Fruit fly (Drosophila melanogaster) whole organism, embryonic: ENCODE results near the gene synr.

Experiments
- C15 ChIP-seq: fragments of 200-800 bp; sonication (Bioruptor generic); IDR thresholded peaks from 3 replicates; pipeline ENCODE4 v1.3.6; 2022; ENCODE audit warnings: missing biosample characterization, missing genetic modification characterization
- CG10274 ChIP-seq: fragments of 200-800 bp; sonication (Bioruptor generic); optimal IDR thresholded peaks from 3 replicates; lab custom pipeline; 2017; ENCODE audit warnings: missing biosample characterization, mild to moderate bottlenecking, missing genetic modification characterization
- CG11398 ChIP-seq: fragments of 200-800 bp; sonication (Bioruptor generic); optimal IDR thresholded peaks from 2 replicates; lab custom pipeline; 2016; ENCODE audit warnings: missing biosample characterization, missing genetic modification characterization
- CG11504 ChIP-seq: fragments of 200-800 bp; sonication (Bioruptor generic); optimal IDR thresholded peaks from 3 replicates; lab custom pipeline; 2019; ENCODE audit warnings: missing biosample characterization, mild to moderate bottlenecking, missing genetic modification characterization, moderate library complexity
- CG11560 ChIP-seq: fragments of 200-800 bp; sonication (Bioruptor generic); IDR thresholded peaks from 3 replicates; pipeline ENCODE4 v1.3.6; 2022; ENCODE audit warnings: missing biosample characterization, missing genetic modification characterization
- CG11695 ChIP-seq: fragments of 200-800 bp; sonication (Bioruptor generic); IDR thresholded peaks from 3 replicates; pipeline ENCODE4 v1.3.6; 2022; ENCODE audit warnings: missing biosample characterization, missing genetic modification characterization
- CG13424 ChIP-seq: fragments of 200-800 bp; sonication (Bioruptor generic); optimal IDR thresholded peaks from 2 replicates; lab custom pipeline; 2019; ENCODE audit warnings: missing biosample characterization, mild to moderate bottlenecking, missing genetic modification characterization, moderate library complexity
- CG13894 ChIP-seq: fragments of 200-800 bp; sonication (Bioruptor generic); optimal IDR thresholded peaks from 3 replicates; lab custom pipeline; 2018; ENCODE audit warnings: missing biosample characterization, mild to moderate bottlenecking, missing genetic modification characterization, moderate library complexity
- CG14050 ChIP-seq: fragments of 200-800 bp; sonication (Bioruptor generic); IDR thresholded peaks from 3 replicates; pipeline ENCODE4 v1.3.6; 2022; ENCODE audit warnings: missing biosample characterization, missing genetic modification characterization
- CG14667 ChIP-seq: fragments of 200-800 bp; sonication (Bioruptor generic); IDR thresholded peaks from 2 replicates; pipeline ENCODE4 v1.3.6; 2022; ENCODE audit warnings: missing biosample characterization, missing genetic modification characterization
- CG14710 ChIP-seq: fragments of 200-800 bp; sonication (Bioruptor generic); optimal IDR thresholded peaks from 3 replicates; lab custom pipeline; 2019; ENCODE audit warnings: missing biosample characterization, mild to moderate bottlenecking, missing genetic modification characterization, moderate library complexity
- CG14965 ChIP-seq: fragments of 200-800 bp; sonication (Bioruptor generic); optimal IDR thresholded peaks from 2 replicates; lab custom pipeline; 2016; ENCODE audit warnings: missing biosample characterization, missing genetic modification characterization, borderline replicate concordance
- CG15269 ChIP-seq: fragments of 200-800 bp; sonication (Bioruptor generic); optimal IDR thresholded peaks from 2 replicates; lab custom pipeline; 2018; ENCODE audit warnings: missing biosample characterization, mild to moderate bottlenecking, missing genetic modification characterization, moderate library complexity
- CG15514 ChIP-seq: fragments of 200-800 bp; sonication (Bioruptor generic); optimal IDR thresholded peaks from 3 replicates; lab custom pipeline; 2017; ENCODE audit warnings: missing biosample characterization, missing genetic modification characterization, mild to moderate bottlenecking, moderate library complexity, missing genetic modification reagents
- CG16863 ChIP-seq: fragments of 200-800 bp; sonication (Bioruptor generic); optimal IDR thresholded peaks from 3 replicates; lab custom pipeline; 2016; ENCODE audit warnings: missing biosample characterization, missing genetic modification characterization
- CG2116 ChIP-seq: fragments of 200-800 bp; sonication (Bioruptor generic); optimal IDR thresholded peaks from 3 replicates; lab custom pipeline; 2018; ENCODE audit warnings: missing biosample characterization, mild to moderate bottlenecking, missing genetic modification characterization
- CG31441 ChIP-seq: fragments of 200-800 bp; sonication (Bioruptor generic); IDR thresholded peaks from 2 replicates; pipeline ENCODE4 v1.3.6; 2022; ENCODE audit warnings: missing biosample characterization, missing genetic modification characterization
- CG3281 ChIP-seq: fragments of 200-800 bp; sonication (Bioruptor generic); optimal IDR thresholded peaks from 3 replicates; lab custom pipeline; 2017; ENCODE audit warnings: missing biosample characterization, mild to moderate bottlenecking, missing genetic modification characterization
- CG4282 ChIP-seq: fragments of 200-800 bp; sonication (Bioruptor generic); optimal IDR thresholded peaks from 2 replicates; lab custom pipeline; 2016; ENCODE audit warnings: missing biosample characterization, missing genetic modification characterization
- CG6689 ChIP-seq: fragments of 200-800 bp; sonication (Bioruptor generic); IDR thresholded peaks from 2 replicates; pipeline ENCODE4 v1.3.6; 2022; ENCODE audit warnings: missing biosample characterization, missing genetic modification characterization
- CG7839 ChIP-seq: fragments of 200-800 bp; sonication (Bioruptor generic); optimal IDR thresholded peaks from 3 replicates; lab custom pipeline; 2018; ENCODE audit warnings: missing biosample characterization, mild to moderate bottlenecking, missing genetic modification characterization, moderate library complexity
- CG7987 ChIP-seq: fragments of 200-800 bp; sonication (Bioruptor generic); optimal IDR thresholded peaks from 2 replicates; lab custom pipeline; 2018; ENCODE audit warnings: missing biosample characterization, mild to moderate bottlenecking, missing genetic modification characterization, moderate library complexity
- CG8290 ChIP-seq, 3 experiments: fragments of 200-800 bp; sonication (Bioruptor generic); optimal IDR thresholded peaks; 2 replicates each; lab custom pipeline; 2016 to 2019; ENCODE audit warnings: missing biosample characterization in 3 of 3, missing genetic modification characterization in 3 of 3, mild to moderate bottlenecking in 2 of 3, moderate library complexity in 1 of 3
- Drgx ChIP-seq: fragments of 200-800 bp; sonication (Bioruptor generic); IDR thresholded peaks from 2 replicates; pipeline ENCODE4 v1.3.6; 2022; ENCODE audit warnings: missing biosample characterization, missing genetic modification characterization
- E2f1 ChIP-seq: fragments of 200-800 bp; sonication (Bioruptor generic); IDR thresholded peaks from 2 replicates; pipeline ENCODE4 v1.3.6; 2022; ENCODE audit warnings: missing biosample characterization, missing genetic modification characterization
- H15 ChIP-seq: fragments of 200-800 bp; sonication (Bioruptor generic); IDR thresholded peaks from 3 replicates; pipeline ENCODE4 v1.3.6; 2022; ENCODE audit warnings: missing biosample characterization, missing genetic modification characterization
- HLH54F ChIP-seq: fragments of 200-800 bp; sonication (Bioruptor generic); optimal IDR thresholded peaks from 3 replicates; lab custom pipeline; 2016; ENCODE audit warnings: missing biosample characterization, missing genetic modification characterization
- Hey ChIP-seq: fragments of 200-800 bp; sonication (Bioruptor generic); optimal IDR thresholded peaks from 3 replicates; lab custom pipeline; 2018; ENCODE audit warnings: missing biosample characterization, mild to moderate bottlenecking, missing genetic modification characterization
- Hmx ChIP-seq: fragments of 200-800 bp; sonication (Bioruptor generic); optimal IDR thresholded peaks from 2 replicates; lab custom pipeline; 2016; ENCODE audit warnings: missing biosample characterization, missing genetic modification characterization
- Lim3 ChIP-seq: fragments of 200-800 bp; sonication (Bioruptor generic); IDR thresholded peaks from 2 replicates; pipeline ENCODE4 v1.3.6; 2022; ENCODE audit warnings: missing biosample characterization, missing genetic modification characterization
- Mrtf ChIP-seq: fragments of 200-800 bp; sonication (Bioruptor generic); IDR thresholded peaks from 3 replicates; pipeline ENCODE4 v1.3.6; 2022; ENCODE audit warnings: missing biosample characterization, missing genetic modification characterization
- Rfx ChIP-seq: fragments of 200-800 bp; sonication (Bioruptor generic); IDR thresholded peaks from 2 replicates; pipeline ENCODE4 v1.3.6; 2022; ENCODE audit warnings: missing biosample characterization, missing genetic modification characterization
- ara ChIP-seq: fragments of 200-800 bp; sonication (Bioruptor generic); IDR thresholded peaks from 2 replicates; pipeline ENCODE4 v1.3.6; 2022; ENCODE audit warnings: missing biosample characterization, missing genetic modification characterization
- bcd ChIP-seq: fragments of 200-800 bp; sonication (Bioruptor generic); optimal IDR thresholded peaks from 2 replicates; lab custom pipeline; 2017; ENCODE audit warnings: missing biosample characterization, mild to moderate bottlenecking, missing genetic modification characterization
- crol ChIP-seq: fragments of 200-800 bp; sonication (Bioruptor generic); IDR thresholded peaks from 2 replicates; pipeline ENCODE4 v1.3.6; 2022; ENCODE audit warnings: missing biosample characterization, missing genetic modification characterization
- disco-r ChIP-seq: fragments of 200-800 bp; sonication (Bioruptor generic); optimal IDR thresholded peaks from 2 replicates; lab custom pipeline; 2016; ENCODE audit warnings: missing biosample characterization, missing genetic modification characterization
- dmrt99B ChIP-seq: fragments of 200-800 bp; sonication (Bioruptor generic); optimal IDR thresholded peaks from 2 replicates; lab custom pipeline; 2018; ENCODE audit warnings: missing biosample characterization, mild to moderate bottlenecking, missing genetic modification characterization, moderate library complexity
- gem ChIP-seq: fragments of 200-800 bp; sonication (Bioruptor generic); optimal IDR thresholded peaks from 2 replicates; lab custom pipeline; 2019; ENCODE audit warnings: missing biosample characterization, mild to moderate bottlenecking, missing genetic modification characterization, moderate library complexity
- grau ChIP-seq: fragments of 200-800 bp; optimal IDR thresholded peaks from 3 replicates; lab custom pipeline; 2019; ENCODE audit warnings: missing biosample characterization, mild to moderate bottlenecking, missing genetic modification characterization, moderate library complexity
- hkb ChIP-seq, 2 experiments: fragments of 200-800 bp in 1 of 2; fragments of >200 bp in 1 of 2; sonication (Bioruptor generic) in 1 of 2; IDR thresholded peaks in 1 of 2; optimal IDR thresholded peaks in 1 of 2; 2 replicates each; pipeline versions ENCODE4 v1.3.6 to Lab custom; 2017 to 2022; ENCODE audit warnings: missing biosample characterization in 1 of 2, missing genetic modification characterization in 1 of 2
- mirr ChIP-seq: fragments of 200-800 bp; sonication (Bioruptor generic); optimal IDR thresholded peaks from 3 replicates; lab custom pipeline; 2018; ENCODE audit warnings: missing biosample characterization, mild to moderate bottlenecking, missing genetic modification characterization
- p53 ChIP-seq: fragments of 200-800 bp; sonication (Bioruptor generic); optimal IDR thresholded peaks from 2 replicates; lab custom pipeline; 2016; ENCODE audit warnings: missing biosample characterization, missing genetic modification characterization
- pita ChIP-seq: fragments of 200-800 bp; sonication (Bioruptor generic); optimal IDR thresholded peaks from 2 replicates; lab custom pipeline; 2017; ENCODE audit warnings: missing biosample characterization, mild to moderate bottlenecking, missing genetic modification characterization
- row ChIP-seq: fragments of 200-800 bp; sonication (Bioruptor generic); IDR thresholded peaks from 3 replicates; pipeline ENCODE4 v1.3.6; 2022; ENCODE audit warnings: missing biosample characterization, missing genetic modification characterization
- sens ChIP-seq: fragments of 200-800 bp; sonication (Bioruptor generic); peaks from one replicate; lab custom pipeline; 2016; ENCODE audit warnings: missing biosample characterization, missing genetic modification characterization
- sisA ChIP-seq: fragments of 200-800 bp; sonication (Bioruptor generic); IDR thresholded peaks from 2 replicates; pipeline ENCODE4 v1.3.6; 2022; ENCODE audit warnings: missing biosample characterization, missing genetic modification characterization
- slou ChIP-seq: fragments of 200-800 bp; sonication (Bioruptor generic); optimal IDR thresholded peaks from 3 replicates; lab custom pipeline; 2016; ENCODE audit warnings: missing biosample characterization, missing genetic modification characterization
- tll ChIP-seq, 2 experiments: fragments of 200-800 bp in 1 of 2; fragments of >200 bp in 1 of 2; sonication (Bioruptor generic) in 1 of 2; optimal IDR thresholded peaks; 2 replicates each; lab custom pipeline; 2017 to 2019; ENCODE audit warnings: missing biosample characterization in 2 of 2, missing genetic modification characterization in 2 of 2, mild to moderate bottlenecking in 1 of 2, moderate library complexity in 1 of 2
- tup ChIP-seq: fragments of 200-800 bp; sonication (Bioruptor generic); optimal IDR thresholded peaks from 2 replicates; lab custom pipeline; 2016; ENCODE audit warnings: missing biosample characterization, mild to moderate bottlenecking, missing genetic modification characterization, moderate library complexity
- zen ChIP-seq: fragments of 200-800 bp; sonication (Bioruptor generic); optimal IDR thresholded peaks from 3 replicates; lab custom pipeline; 2018; ENCODE audit warnings: missing biosample characterization, mild to moderate bottlenecking, missing genetic modification characterization, moderate library complexity

synr gene

DNA sequence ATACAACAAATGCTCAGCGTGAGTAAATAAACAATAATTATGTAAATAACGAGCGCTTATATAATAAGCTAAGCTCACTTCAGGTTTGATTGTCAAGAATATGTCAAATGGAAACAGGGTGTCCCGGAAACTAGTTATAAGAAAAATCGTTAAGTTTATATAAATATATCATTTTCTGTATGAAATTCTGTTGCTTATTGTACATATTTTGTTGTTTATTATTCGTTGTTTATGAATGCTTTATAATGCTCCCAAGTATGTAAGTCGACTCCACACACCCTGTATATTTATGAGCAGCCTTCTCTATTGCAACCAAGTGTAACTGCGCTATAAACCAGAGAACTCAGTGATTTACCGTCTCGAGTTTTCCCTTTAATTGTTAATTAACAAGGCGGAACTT is 12.0 kb upstream of the synr start:
- TF ChIP-seq CG6689 (GFP tag; lab: Robert Waterston, UW) = no peak
- TF ChIP-seq sisA (GFP tag; lab: Robert Waterston, UW) = no peak
- TF ChIP-seq CG13894 (tag; lab: Kevin White, UChicago) = no peak
- no peak for TF ChIP-seq CG10274 (GFP tag; lab: Kevin White, UChicago)
- TF ChIP-seq Drgx = peak; percentile 44
- TF ChIP-seq mirr (GFP tag; lab: Kevin White, UChicago) = no peak
- peak; percentile 26 for TF ChIP-seq CG13424 (tag; lab: Kevin White, UChicago)
- peak; percentile 83 for TF ChIP-seq sens (GFP tag; lab: Kevin White, UChicago)
- TF ChIP-seq tll (GFP tag; optimal IDR thresholded peaks at IDR 0.05; lab: Kevin White, UChicago) = no peak
- TF ChIP-seq HLH54F (GFP tag; lab: Kevin White, UChicago) = no peak
- no peak for TF ChIP-seq p53 (GFP tag; lab: Kevin White, UChicago)
- TF ChIP-seq pita (GFP tag; lab: Kevin White, UChicago) = no peak
- 0 out of 2 replicates have a peak, but pooled peaks have one; percentile 3 for TF ChIP-seq CG14667 (GFP tag; lab: Robert Waterston, UW)
- TF ChIP-seq bcd (GFP tag; lab: Kevin White, UChicago) = no peak
- TF ChIP-seq CG2116 (GFP tag; lab: Kevin White, UChicago) = no peak
- peak; percentile 20 for TF ChIP-seq CG15269 (tag; lab: Kevin White, UChicago)
- TF ChIP-seq CG31441 (GFP tag; lab: Robert Waterston, UW) = no peak
- no peak for TF ChIP-seq Hey (tag; lab: Kevin White, UChicago)
- no peak for TF ChIP-seq tup (GFP tag; lab: Kevin White, UChicago)
- no peak for TF ChIP-seq H15 (GFP tag; lab: Robert Waterston, UW)
- TF ChIP-seq gem = peak; percentile 49
- peak; percentile 28 for TF ChIP-seq CG3281 (GFP tag; lab: Kevin White, UChicago)
- no peak for TF ChIP-seq CG7987 (GFP tag; lab: Kevin White, UChicago)
- peak; percentile 11 for TF ChIP-seq dmrt99B
- no peak for TF ChIP-seq Hmx (GFP tag; lab: Kevin White, UChicago)
- peak; percentile 30; the same call in 1 of the 3 replicates for TF ChIP-seq row
- TF ChIP-seq CG11695 (GFP tag; lab: Robert Waterston, UW) = 0 out of 3 replicates have a peak, but pooled peaks have one; percentile 13
- no peak for TF ChIP-seq Rfx (GFP tag; lab: Robert Waterston, UW)
- TF ChIP-seq slou (GFP tag; lab: Kevin White, UChicago) = no peak
- TF ChIP-seq CG16863 = no peak
- peak; percentile 39; the same call in 1 of the 2 replicates for TF ChIP-seq ara
- 0 out of 3 replicates have a peak, but pooled peaks have one; percentile 10 for TF ChIP-seq CG14050 (GFP tag; lab: Robert Waterston, UW)
- no peak for TF ChIP-seq CG14710 (tag; lab: Kevin White, UChicago)
- TF ChIP-seq CG14965 (GFP tag; lab: Kevin White, UChicago) = no peak
- no peak for TF ChIP-seq CG11504
- TF ChIP-seq CG7839 (tag; lab: Kevin White, UChicago) = no peak
- no peak for TF ChIP-seq zen (tag; lab: Kevin White, UChicago)
- no peak for TF ChIP-seq Mrtf (GFP tag; lab: Robert Waterston, UW)
- no peak for TF ChIP-seq Lim3 (GFP tag; lab: Robert Waterston, UW)
- TF ChIP-seq CG8290 (GFP tag; optimal IDR thresholded peaks at IDR 0.05; lab: Kevin White, UChicago) = no peak
- no peak for TF ChIP-seq CG8290 (tag; optimal IDR thresholded peaks at IDR 0.05; lab: Kevin White, UChicago)
- TF ChIP-seq C15 (GFP tag; lab: Robert Waterston, UW) = no peak
- no peak for TF ChIP-seq CG11398 (GFP tag; lab: Kevin White, UChicago)
- peak; percentile 14 for TF ChIP-seq grau
- no peak for TF ChIP-seq hkb (optimal IDR thresholded peaks at IDR 0.05; lab: Kevin White, UChicago)
- 0 out of 2 replicates have a peak, but pooled peaks have one; percentile 13 for TF ChIP-seq hkb (GFP tag; IDR thresholded peaks at IDR 0.05; lab: Robert Waterston, UW)
- no peak for TF ChIP-seq crol (GFP tag; lab: Robert Waterston, UW)
- TF ChIP-seq CG11560 (tag; lab: Robert Waterston, UW) = no peak
- TF ChIP-seq CG15514 (GFP tag; lab: Kevin White, UChicago) = no peak
- TF ChIP-seq disco-r = no peak
- TF ChIP-seq CG4282 = no peak
- peak; percentile 15; the same call in 1 of the 2 replicates for TF ChIP-seq E2f1
